Fruit fly (Drosophila melanogaster): Measurements from ENCODE around the gene AdamTS-A.

AdamTS-A gene

dm6 chr3R:15418824-15419530, 57.0 kb downstream of the AdamTS-A start (continued):
- no peak for TF ChIP-seq CG10565 (GFP tag; optimal IDR thresholded peaks at IDR 0.05)
- TF ChIP-seq crp (GFP tag; optimal IDR thresholded peaks at IDR 0.05), result peak in 1 of 2 experiments; percentile 31
- peak; percentile 76 for TF ChIP-seq nmo (GFP tag; optimal IDR thresholded peaks at IDR 0.05)
- TF ChIP-seq Sox102F (GFP tag; optimal IDR thresholded peaks at IDR 0.05), result peak; percentile 77
- TF ChIP-seq gt (GFP tag; IDR thresholded peaks at IDR 0.05), result no peak
- peak; percentile 33; the same call in 1 of the 3 replicates for TF ChIP-seq zfh1 (GFP tag; IDR thresholded peaks at IDR 0.05)
- TF ChIP-seq CG4617 (GFP tag; optimal IDR thresholded peaks at IDR 0.05; ENCODE audit: borderline replicate concordance), result peak; percentile 22
- peak; percentile 81 for TF ChIP-seq CG10267 (tag; optimal IDR thresholded peaks at IDR 0.05)
- no peak for TF ChIP-seq CG1792 (GFP tag; optimal IDR thresholded peaks at IDR 0.05)
- TF ChIP-seq sqz (GFP tag; optimal IDR thresholded peaks at IDR 0.05), result peak; percentile 32
- no peak for TF ChIP-seq CG9797 (GFP tag; optimal IDR thresholded peaks at IDR 0.05)
- no peak for TF ChIP-seq CG16863 (GFP tag; optimal IDR thresholded peaks at IDR 0.05)
- TF ChIP-seq NC2β (GFP tag; optimal IDR thresholded peaks at IDR 0.05), result no peak
- TF ChIP-seq CG18476 (GFP tag; optimal IDR thresholded peaks at IDR 0.05), result peak; percentile 43
- TF ChIP-seq Sry-β (GFP tag; optimal IDR thresholded peaks at IDR 0.05), result no peak
- TF ChIP-seq Awh (GFP tag; IDR thresholded peaks at IDR 0.05), result no peak
- no peak for TF ChIP-seq p53 (GFP tag; optimal IDR thresholded peaks at IDR 0.05)
- TF ChIP-seq CG14860 (GFP tag; IDR thresholded peaks at IDR 0.05; ENCODE audit: partially characterized antibody), result no peak
- TF ChIP-seq CG5180 (GFP tag; optimal IDR thresholded peaks at IDR 0.05), result peak; percentile 31
- no peak for TF ChIP-seq exex (tag; optimal IDR thresholded peaks at IDR 0.05)
- no peak for TF ChIP-seq emc (GFP tag; optimal IDR thresholded peaks at IDR 0.05)
- peak; percentile 80 for TF ChIP-seq phol (tag; optimal IDR thresholded peaks at IDR 0.05)

dm6 chr3R:15417761-15418754, 57.9 kb downstream of the AdamTS-A start:
- TF ChIP-seq oc (tag; optimal IDR thresholded peaks at IDR 0.05), result peak; percentile 53
- no peak for TF ChIP-seq PHDP (tag; optimal IDR thresholded peaks at IDR 0.05)
- 0 out of 3 replicates have a peak, but pooled peaks have one; percentile 9 for TF ChIP-seq Dbx (GFP tag; IDR thresholded peaks at IDR 0.05)
- no peak for TF ChIP-seq esg (GFP tag; conservative IDR thresholded peaks at IDR 0.05)
- TF ChIP-seq sima (GFP tag; optimal IDR thresholded peaks at IDR 0.05), result no peak
- TF ChIP-seq yki (optimal IDR thresholded peaks at IDR 0.05), result no peak
- TF ChIP-seq CG15269 (tag; optimal IDR thresholded peaks at IDR 0.05), result no peak
- TF ChIP-seq CG10209 (GFP tag; optimal IDR thresholded peaks at IDR 0.05), result no peak
- no peak for TF ChIP-seq Gsc (GFP tag; IDR thresholded peaks at IDR 0.05)
- no peak for TF ChIP-seq onecut (GFP tag; IDR thresholded peaks at IDR 0.05)
- peak; percentile 79 for TF ChIP-seq ewg (GFP tag; optimal IDR thresholded peaks at IDR 0.05)
- peak; percentile 75 for TF ChIP-seq CG8478 (optimal IDR thresholded peaks at IDR 0.05)
- peak; percentile 85 for TF ChIP-seq Adf1 (GFP tag; IDR thresholded peaks at IDR 0.05)
- no peak for TF ChIP-seq CG9797 (GFP tag; optimal IDR thresholded peaks at IDR 0.05)
- TF ChIP-seq Med (GFP tag), result peak; percentile 73
- no peak for TF ChIP-seq Ets65A (GFP tag)
- TF ChIP-seq CG7928 (GFP tag; optimal IDR thresholded peaks at IDR 0.05), result no peak
- TF ChIP-seq CG2199 (GFP tag; IDR thresholded peaks at IDR 0.05), result 0 out of 3 replicates have a peak, but pooled peaks have one; percentile 43
- TF ChIP-seq lbe (GFP tag; optimal IDR thresholded peaks at IDR 0.05), result no peak
- peak; percentile 28 to 37 for TF ChIP-seq Trl (optimal IDR thresholded peaks at IDR 0.05)
- TF ChIP-seq Trl (GFP tag; optimal IDR thresholded peaks at IDR 0.05), result no peak
- TF ChIP-seq Deaf1 (tag; optimal IDR thresholded peaks at IDR 0.05), result peak; percentile 71
- TF ChIP-seq Rfx (GFP tag; IDR thresholded peaks at IDR 0.05), result peak; percentile 23; the same call in 1 of the 2 replicates
- peak in 1 of 2 experiments; percentile 56 for TF ChIP-seq Hr78 (GFP tag; optimal IDR thresholded peaks at IDR 0.05)
- TF ChIP-seq abd-A (tag; optimal IDR thresholded peaks at IDR 0.05), result peak; percentile 82
- no peak for TF ChIP-seq peb (GFP tag; IDR thresholded peaks at IDR 0.05)

Measured in whole organism, embryonic.